Worm (Caenorhabditis elegans) whole organism, late embryonic: ENCODE data around the gene his-39.

Experiments
- C08G9.2 ChIP-seq: sonication (generic microtip); optimal IDR thresholded peaks from 2 replicates; lab custom pipeline; 2016; ENCODE audit warnings: mild to moderate bottlenecking, missing genetic modification characterization, moderate library complexity, missing compliant biosample characterization
- K02D7.2 ChIP-seq: sonication (generic microtip); optimal IDR thresholded peaks from 2 replicates; lab custom pipeline; 2017; ENCODE audit warnings: mild to moderate bottlenecking, missing genetic modification characterization, missing compliant biosample characterization
- ahr-1 ChIP-seq: sonication (generic microtip); optimal IDR thresholded peaks from 2 replicates; lab custom pipeline; 2016; ENCODE audit warnings: missing genetic modification characterization, missing compliant biosample characterization
- ceh-14 ChIP-seq: sonication (generic microtip); optimal IDR thresholded peaks from 2 replicates; lab custom pipeline; 2016; ENCODE audit warnings: missing genotype, missing genetic modification characterization, missing compliant biosample characterization
- ceh-18 ChIP-seq: sonication (generic microtip); optimal IDR thresholded peaks from 2 replicates; lab custom pipeline; 2016; ENCODE audit warnings: missing genetic modification characterization, missing compliant biosample characterization
- ceh-19 ChIP-seq: fragments of 200-800 bp; sonication (Bioruptor generic); optimal IDR thresholded peaks from 2 replicates; lab custom pipeline; 2018; ENCODE audit warnings: mild to moderate bottlenecking, missing genetic modification characterization, missing compliant biosample characterization
- ceh-30 ChIP-seq: fragments of 150-350 bp; optimal IDR thresholded peaks from 2 replicates; lab custom pipeline; 2014; ENCODE audit warnings: missing biosample characterization, missing genetic modification characterization
- ceh-31 ChIP-seq: sonication (generic microtip); optimal IDR thresholded peaks from 2 replicates; lab custom pipeline; 2016; ENCODE audit warnings: missing genetic modification characterization, missing compliant biosample characterization
- ceh-34 ChIP-seq: sonication (generic microtip); optimal IDR thresholded peaks from 2 replicates; lab custom pipeline; 2016; ENCODE audit warnings: mild to moderate bottlenecking, missing genetic modification characterization, missing compliant biosample characterization
- ceh-45 ChIP-seq: fragments of 200-800 bp; sonication (Bioruptor generic); IDR thresholded peaks from 2 replicates; pipeline ENCODE4 v1.3.6; 2022; ENCODE audit warnings: missing genetic modification reagents, missing genetic modification characterization, missing compliant biosample characterization
- ceh-9 ChIP-seq: sonication (generic microtip); optimal IDR thresholded peaks from 2 replicates; lab custom pipeline; 2016; ENCODE audit warnings: mild to moderate bottlenecking, missing genetic modification characterization, inconsistent platforms, missing compliant biosample characterization
- che-1 ChIP-seq: sonication (generic microtip); optimal IDR thresholded peaks from 2 replicates; lab custom pipeline; 2016; ENCODE audit warnings: mild to moderate bottlenecking, missing genetic modification characterization, missing compliant biosample characterization
- dmd-4 ChIP-seq: sonication (generic microtip); optimal IDR thresholded peaks from 2 replicates; lab custom pipeline; 2016; ENCODE audit warnings: borderline replicate concordance, missing genetic modification characterization, missing compliant biosample characterization
- dve-1 ChIP-seq: sonication (generic microtip); optimal IDR thresholded peaks from 2 replicates; lab custom pipeline; 2017; ENCODE audit warnings: antibody characterized with exemption, mild to moderate bottlenecking, missing genetic modification characterization, missing compliant biosample characterization
- elt-4 ChIP-seq: sonication (generic microtip); optimal IDR thresholded peaks from 2 replicates; lab custom pipeline; 2016; ENCODE audit warnings: missing genetic modification characterization, missing compliant biosample characterization
- fax-1 ChIP-seq: sonication (generic microtip); optimal IDR thresholded peaks from 2 replicates; lab custom pipeline; 2016; ENCODE audit warnings: missing genotype, missing genetic modification characterization, missing compliant biosample characterization
- fkh-10 ChIP-seq: fragments of 150-350 bp; optimal IDR thresholded peaks from 2 replicates; lab custom pipeline; 2014; ENCODE audit warnings: missing biosample characterization, missing genetic modification reagents, missing genetic modification characterization
- fkh-6 ChIP-seq: sonication (generic microtip); optimal IDR thresholded peaks from 2 replicates; lab custom pipeline; 2016; ENCODE audit warnings: missing genetic modification characterization, missing compliant biosample characterization
- gmeb-2 ChIP-seq: sonication (generic microtip); optimal IDR thresholded peaks from 2 replicates; lab custom pipeline; 2016; ENCODE audit warnings: missing genetic modification characterization, inconsistent platforms, missing compliant biosample characterization
- hlh-15 ChIP-seq: sonication (generic microtip); optimal IDR thresholded peaks from 2 replicates; lab custom pipeline; 2016; ENCODE audit warnings: missing genetic modification characterization, missing compliant biosample characterization
- madf-2 ChIP-seq: sonication (generic microtip); optimal IDR thresholded peaks from 2 replicates; lab custom pipeline; 2017; ENCODE audit warnings: missing genetic modification characterization, missing compliant biosample characterization
- nhr-11 ChIP-seq: fragments of 150-350 bp; optimal IDR thresholded peaks from 2 replicates; lab custom pipeline; 2014; ENCODE audit warnings: missing biosample characterization, missing genetic modification characterization
- npax-4 ChIP-seq: sonication (generic microtip); optimal IDR thresholded peaks from 2 replicates; lab custom pipeline; 2016; ENCODE audit warnings: missing genetic modification characterization, missing compliant biosample characterization
- odd-2 ChIP-seq: sonication (generic microtip); optimal IDR thresholded peaks from 2 replicates; lab custom pipeline; 2017; ENCODE audit warnings: antibody characterized with exemption, mild to moderate bottlenecking, missing genetic modification characterization, missing compliant biosample characterization
- pag-3 ChIP-seq: sonication (generic microtip); optimal IDR thresholded peaks from 2 replicates; lab custom pipeline; 2016; ENCODE audit warnings: missing compliant biosample characterization, missing genetic modification characterization, borderline replicate concordance
- pax-1 ChIP-seq: fragments of 150-350 bp; optimal IDR thresholded peaks from 2 replicates; lab custom pipeline; 2014; ENCODE audit warnings: missing biosample characterization, missing genetic modification characterization
- pha-2 ChIP-seq: sonication (generic microtip); optimal IDR thresholded peaks from 2 replicates; lab custom pipeline; 2017; ENCODE audit warnings: mild to moderate bottlenecking, missing genetic modification characterization, missing compliant biosample characterization
- pqm-1 ChIP-seq: sonication (generic microtip); optimal IDR thresholded peaks from 2 replicates; lab custom pipeline; 2016; ENCODE audit warnings: missing genetic modification characterization, missing compliant biosample characterization
- pros-1 ChIP-seq: fragments of 150-350 bp; optimal IDR thresholded peaks from 2 replicates; lab custom pipeline; 2014; ENCODE audit warnings: missing biosample characterization, missing genetic modification reagents, missing genetic modification characterization
- ref-2 ChIP-seq: sonication (generic microtip); optimal IDR thresholded peaks from 2 replicates; lab custom pipeline; 2016; ENCODE audit warnings: missing genetic modification characterization, missing compliant biosample characterization
- sdc-2 ChIP-seq: sonication (generic microtip); optimal IDR thresholded peaks from 2 replicates; lab custom pipeline; 2016; ENCODE audit warnings: missing genotype, missing genetic modification characterization, missing compliant biosample characterization
- tbx-2 ChIP-seq: sonication (generic microtip); optimal IDR thresholded peaks from 2 replicates; lab custom pipeline; 2016; ENCODE audit warnings: missing genetic modification characterization, missing compliant biosample characterization
- unc-42 ChIP-seq: sonication (generic microtip); optimal IDR thresholded peaks from 2 replicates; lab custom pipeline; 2016; ENCODE audit warnings: missing genotype, missing genetic modification characterization, missing compliant biosample characterization

Gene his-39

DNA sequence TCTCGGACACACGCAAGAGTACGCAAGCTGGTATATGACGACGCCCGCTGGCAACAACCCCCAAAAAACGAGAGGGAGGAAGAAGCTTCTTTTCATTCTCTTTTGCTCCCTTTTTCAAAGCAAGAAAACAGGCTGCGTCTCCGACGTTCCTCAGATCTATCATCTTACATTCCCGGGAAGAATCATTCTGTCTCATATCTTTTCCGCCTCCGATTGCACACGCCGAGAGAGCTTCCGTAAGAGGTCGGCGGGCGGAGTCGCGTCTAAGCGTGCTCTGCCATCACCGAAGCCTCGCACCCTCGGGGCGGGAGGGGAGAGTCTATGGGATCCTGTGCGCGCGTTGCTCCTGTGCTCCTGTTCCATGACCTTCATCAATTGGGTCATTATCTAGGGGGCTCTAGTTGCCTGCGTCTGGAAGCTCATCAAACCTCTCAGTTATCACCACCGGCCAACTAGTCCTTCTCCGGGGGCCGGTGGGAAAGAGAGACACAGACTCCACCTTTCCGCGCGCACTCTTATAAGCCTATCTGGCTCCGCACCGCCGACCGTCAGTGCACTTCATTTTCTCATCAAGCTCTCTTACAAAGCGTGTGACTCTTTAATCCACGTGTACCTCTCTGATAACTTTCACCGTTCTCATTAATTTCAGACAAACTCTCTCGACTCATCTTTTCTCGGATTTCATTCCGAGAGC, 9.4 kb downstream of the his-39 start, which contains the start of the genes slc-17.8 and asns-1:
slc-17.8 (minus strand) TSS at position 51 of the 694 bp plus-strand sequence.
asns-1 (plus strand) TSS at position 644 of the 694 bp plus-strand sequence.
- TF ChIP-seq hlh-15 (tag; lab: Kevin White, UChicago) (no peak), elt-4 (tag; lab: Kevin White, UChicago) (peak; percentile 1), nhr-11 (tag; lab: Kevin White, UChicago) (no peak)

DNA sequence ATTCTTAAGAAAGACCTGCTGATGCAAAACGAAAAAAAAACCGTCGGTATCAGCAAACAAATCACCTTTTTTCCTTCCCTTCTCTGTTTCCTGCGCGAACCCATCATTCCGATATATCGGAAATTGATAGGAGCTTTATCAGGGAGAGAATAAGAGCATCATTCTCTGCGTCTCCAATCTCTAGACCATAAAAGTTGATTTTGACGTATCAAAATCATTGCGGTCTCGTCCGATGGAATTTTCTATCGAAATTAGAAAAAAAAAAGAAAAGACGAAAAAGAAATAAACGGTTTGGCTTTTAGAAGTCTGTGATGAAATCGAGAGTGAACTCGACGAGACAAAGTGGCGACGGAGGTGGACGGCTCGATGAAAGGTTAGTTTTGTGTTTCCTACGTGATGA, 12.7 kb downstream of the his-39 start, which contains the start of gene stdh-4:
stdh-4 (plus strand) TSS at position 301 of the 400 bp plus-strand sequence.
- TF ChIP-seq gmeb-2 (no peak), ceh-34 (no peak), ceh-31 (no peak), elt-4 (tag; lab: Kevin White, UChicago) (no peak), ceh-45 (GFP tag; lab: Robert Waterston, UW) (no peak), pha-2 (tag; lab: Kevin White, UChicago) (no peak), ceh-9 (tag; lab: Kevin White, UChicago) (no peak), nhr-11 (tag; lab: Kevin White, UChicago) (no peak), fkh-10 (no peak), ref-2 (tag; lab: Kevin White, UChicago) (no peak), madf-2 (tag; lab: Kevin White, UChicago) (no peak), C08G9.2 (tag; lab: Kevin White, UChicago) (no peak), K02D7.2 (no peak)
- TF ChIP-seq, all 69 proteins: peak for 0

DNA sequence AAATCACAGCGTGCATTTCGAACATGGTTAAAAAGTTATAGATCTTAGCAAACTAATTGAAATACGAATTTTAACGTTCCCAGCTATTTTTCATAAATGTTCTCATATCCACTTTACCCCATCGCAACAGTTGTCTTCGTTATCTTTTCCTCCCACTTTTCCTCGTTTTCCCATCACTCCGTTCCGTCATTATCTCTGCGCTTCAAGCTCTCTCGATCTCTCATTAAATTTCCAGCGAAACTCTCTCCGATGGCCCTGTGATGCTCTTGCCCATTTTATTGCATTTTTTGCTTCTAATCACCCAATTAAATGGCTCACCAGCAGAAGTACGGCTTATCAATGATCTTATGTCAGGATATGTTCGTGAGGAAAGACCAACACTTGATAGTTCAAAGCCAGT, 16.1 kb downstream of the his-39 start, which contains the start of gene acr-15:
acr-15 (plus strand) TSS at position 236 of the 400 bp plus-strand sequence.
- no peak for TF ChIP-seq fax-1 (tag; lab: Kevin White, UChicago)
- no peak for TF ChIP-seq elt-4 (tag; lab: Kevin White, UChicago)
- TF ChIP-seq hlh-15 (tag; lab: Kevin White, UChicago) = no peak
- no peak for TF ChIP-seq dve-1 (tag; lab: Kevin White, UChicago)
- TF ChIP-seq npax-4 = no peak

DNA sequence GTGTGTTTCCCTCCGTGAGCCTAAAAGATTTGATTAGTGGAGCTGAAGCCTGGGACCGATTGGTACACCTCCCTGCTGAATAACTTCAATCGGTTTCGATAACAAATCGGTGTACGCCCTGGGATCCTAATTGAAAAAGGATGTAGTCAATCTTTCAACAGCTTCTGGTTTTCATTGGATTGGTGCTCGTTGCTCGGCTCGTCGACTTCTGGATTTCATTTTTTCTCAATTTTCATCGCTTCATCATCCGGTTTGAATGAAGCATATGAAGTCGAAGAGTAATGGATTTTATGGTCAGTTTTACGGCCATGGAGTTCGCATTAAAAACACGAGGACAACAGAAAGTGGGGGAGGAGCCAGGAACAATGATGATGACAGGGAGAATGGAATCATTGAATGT, 19.6 kb downstream of the his-39 start:
- no peak for TF ChIP-seq pax-1 (tag; lab: Kevin White, UChicago)
- TF ChIP-seq unc-42 (tag; lab: Kevin White, UChicago) = peak; percentile 24

DNA sequence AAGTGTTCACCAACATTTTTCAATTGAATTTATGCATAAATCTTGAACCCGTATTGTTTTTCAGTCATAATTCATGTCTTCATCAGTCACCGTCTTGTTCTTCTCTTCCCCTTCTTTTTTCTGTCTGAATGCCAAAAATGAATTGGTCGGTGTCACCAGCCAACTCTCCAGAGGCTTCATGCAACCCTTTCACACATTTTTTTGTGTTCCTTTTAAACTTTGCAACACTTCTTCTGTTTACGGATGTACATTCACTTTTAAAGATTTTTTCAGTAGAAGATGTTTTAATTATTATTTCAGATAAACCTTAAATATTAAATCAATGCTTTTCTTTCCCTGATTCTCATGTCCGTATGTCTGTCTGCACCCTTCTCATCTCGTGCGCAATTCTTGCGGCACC, 24.6 kb downstream of the his-39 start, which contains the start of gene acr-16:
acr-16 (plus strand) TSS at position 301 of the 400 bp plus-strand sequence.
- TF ChIP-seq pros-1 (tag; lab: Kevin White, UChicago) (no peak), hlh-15 (tag; lab: Kevin White, UChicago) (no peak), che-1 (tag; lab: Kevin White, UChicago) (no peak), ceh-19 (no peak), pag-3 (tag; lab: Kevin White, UChicago) (no peak), pqm-1 (no peak), fkh-6 (no peak), sdc-2 (tag; lab: Kevin White, UChicago) (no peak)

DNA sequence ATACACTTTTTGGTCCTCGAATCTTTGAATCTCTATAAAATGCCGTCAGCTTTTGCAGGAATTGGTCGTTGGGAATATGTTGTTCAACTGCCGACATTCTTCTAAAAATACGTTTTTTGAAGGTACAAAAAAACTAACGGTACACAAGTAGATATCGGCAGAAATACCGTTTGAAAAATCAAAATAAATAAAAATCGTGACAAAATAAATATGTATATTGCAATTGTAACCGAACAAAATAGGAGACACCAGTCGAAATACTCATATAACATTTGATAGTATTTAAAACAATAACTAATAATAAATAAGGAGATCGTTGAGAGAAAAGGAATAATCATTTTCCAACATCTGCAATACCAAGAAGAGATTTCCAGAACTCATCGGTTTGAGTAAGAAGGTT, 28.8 kb downstream of the his-39 start, which contains the start of gene F25G6.8:
F25G6.8 (minus strand) TSS at position 101 of the 400 bp plus-strand sequence.
- no peak for TF ChIP-seq pqm-1
- TF ChIP-seq C08G9.2 (tag; lab: Kevin White, UChicago) = no peak
- TF ChIP-seq tbx-2 (tag; lab: Kevin White, UChicago) = no peak
- no peak for TF ChIP-seq dmd-4
- TF ChIP-seq nhr-11 (tag; lab: Kevin White, UChicago) = no peak
- TF ChIP-seq ahr-1 (tag; lab: Kevin White, UChicago) = no peak
- TF ChIP-seq ref-2 (tag; lab: Kevin White, UChicago) = no peak
- TF ChIP-seq ceh-18 = no peak
- TF ChIP-seq fkh-6 = no peak
- no peak for TF ChIP-seq odd-2
- no peak for TF ChIP-seq hlh-15 (tag; lab: Kevin White, UChicago)
- no peak for TF ChIP-seq ceh-30 (tag; lab: Kevin White, UChicago)
- no peak for TF ChIP-seq ceh-14
